Worm (Caenorhabditis elegans): Measurements from ENCODE around the gene sdz-33.

The sdz-33 gene

ce11 chrIII:11935032-11935947 is 28.0 kb downstream of the sdz-33 start:
- 0 out of 2 replicates have a peak, but pooled peaks have one; percentile 11 for TF ChIP-seq dmd-8 (GFP tag; IDR thresholded peaks at IDR 0.05)
- TF ChIP-seq daf-16 (GFP tag; optimal IDR thresholded peaks at IDR 0.05), result peak in 1 of 2 experiments; percentile 1
- no peak for TF ChIP-seq daf-16 (tag; optimal IDR thresholded peaks at IDR 0.05)
- peak; percentile 37 for TF ChIP-seq hlh-11 (tag; optimal IDR thresholded peaks at IDR 0.05)
- TF ChIP-seq hlh-30 (tag; optimal IDR thresholded peaks at IDR 0.05; ENCODE audit: insufficient read depth), result peak; percentile 29
- no peak for TF ChIP-seq fkh-10 (GFP tag; optimal IDR thresholded peaks at IDR 0.05)
- TF ChIP-seq lsy-2 (tag; optimal IDR thresholded peaks at IDR 0.05), result peak in 1 of 2 experiments; percentile 18
- peak in 1 of 2 experiments; percentile 96 for TF ChIP-seq unc-62 (GFP tag; optimal IDR thresholded peaks at IDR 0.05 in 1 of 2)
- TF ChIP-seq unc-62 (tag; optimal IDR thresholded peaks at IDR 0.05), result no peak
- TF ChIP-seq mxl-3 (GFP tag; optimal IDR thresholded peaks at IDR 0.05), result peak; percentile 68
- TF ChIP-seq nhr-42 (GFP tag; IDR thresholded peaks at IDR 0.05), result no peak

- TF ChIP-seq lin-29 (GFP tag; IDR thresholded peaks at IDR 0.05) (no peak), unc-62 (GFP tag; optimal IDR thresholded peaks at IDR 0.05 in 1 of 2) (no peak), unc-62 (tag; optimal IDR thresholded peaks at IDR 0.05) (no peak), Y48G9A.11 (GFP tag; IDR thresholded peaks at IDR 0.05) (no peak), vab-7 (GFP tag; IDR thresholded peaks at IDR 0.05) (0 out of 2 replicates have a peak, but pooled peaks have one; percentile 33), tag-97 (GFP tag; IDR thresholded peaks at IDR 0.05) (no peak), cey-2 (tag; optimal IDR thresholded peaks at IDR 0.05; ENCODE audit: borderline replicate concordance, insufficient read depth) (no peak), lin-13 (GFP tag; optimal IDR thresholded peaks at IDR 0.05) (no peak), lsy-2 (tag; optimal IDR thresholded peaks at IDR 0.05) (peak in 1 of 2 experiments; percentile 42), ctbp-1 (GFP tag; IDR thresholded peaks at IDR 0.05) (0 out of 2 replicates have a peak, but pooled peaks have one; percentile 21), nhr-237 (tag; optimal IDR thresholded peaks at IDR 0.05) (no peak), ztf-11 (tag; optimal IDR thresholded peaks at IDR 0.05) (no peak), rbr-2 (tag; optimal IDR thresholded peaks at IDR 0.05) (peak; percentile 47), gei-8 (GFP tag; optimal IDR thresholded peaks at IDR 0.05) (no peak), nhr-48 (tag; optimal IDR thresholded peaks at IDR 0.05) (no peak), mes-2 (tag; optimal IDR thresholded peaks at IDR 0.05; ENCODE audit: poor library complexity, severe bottlenecking) (no peak), duxl-1 (tag; optimal IDR thresholded peaks at IDR 0.05; ENCODE audit: poor library complexity) (no peak), Y75B8A.6 (GFP tag; IDR thresholded peaks at IDR 0.05) (no peak), ZK337.2 (GFP tag; IDR thresholded peaks at IDR 0.05) (no peak), zfp-2 (tag; optimal IDR thresholded peaks at IDR 0.05) (peak; percentile 17), aly-2 (tag; optimal IDR thresholded peaks at IDR 0.05) (no peak), hmg-1.1 (GFP tag; IDR thresholded peaks at IDR 0.05) (peak; percentile 41; the same call in 1 of the 2 replicates), zip-2 (tag; optimal IDR thresholded peaks at IDR 0.05) (no peak), spr-1 (tag; optimal IDR thresholded peaks at IDR 0.05) (no peak), dpl-1 (GFP tag; optimal IDR thresholded peaks at IDR 0.05) (peak; percentile 18), nhr-77 (tag; optimal IDR thresholded peaks at IDR 0.05) (no peak), ceh-44 (GFP tag; IDR thresholded peaks at IDR 0.05) (no peak), set-16 (GFP tag; IDR thresholded peaks at IDR 0.05) (peak; percentile 50), snpc-1.2 (GFP tag; IDR thresholded peaks at IDR 0.05) (no peak), snpc-4 (tag; optimal IDR thresholded peaks at IDR 0.05) (no peak), daf-8 (GFP tag; IDR thresholded peaks at IDR 0.05) (no peak), ceh-20 (GFP tag; IDR thresholded peaks at IDR 0.05) (no peak), spr-3 (GFP tag; optimal IDR thresholded peaks at IDR 0.05) (no peak), unc-39 (tag; optimal IDR thresholded peaks at IDR 0.05) (no peak), sdz-12 (GFP tag; optimal IDR thresholded peaks at IDR 0.05) (no peak), zag-1 (tag; optimal IDR thresholded peaks at IDR 0.05) (no peak), madf-9 (GFP tag; conservative IDR thresholded peaks at IDR 0.05) (no peak), mdt-29 (GFP tag; IDR thresholded peaks at IDR 0.05) (0 out of 2 replicates have a peak, but pooled peaks have one; percentile 7), pha-4 (GFP tag; IDR thresholded peaks at IDR 0.05) (no peak), pha-4 (tag; optimal IDR thresholded peaks at IDR 0.05) (no peak)
Measured at ce11 chrIII:11935948-11936280, 28.6 kb downstream of the sdz-33 start.

All from whole organism, L4 larva.